Worm (Caenorhabditis elegans): Measurements from ENCODE around the gene T22C8.1.

Gene T22C8.1

DNA sequence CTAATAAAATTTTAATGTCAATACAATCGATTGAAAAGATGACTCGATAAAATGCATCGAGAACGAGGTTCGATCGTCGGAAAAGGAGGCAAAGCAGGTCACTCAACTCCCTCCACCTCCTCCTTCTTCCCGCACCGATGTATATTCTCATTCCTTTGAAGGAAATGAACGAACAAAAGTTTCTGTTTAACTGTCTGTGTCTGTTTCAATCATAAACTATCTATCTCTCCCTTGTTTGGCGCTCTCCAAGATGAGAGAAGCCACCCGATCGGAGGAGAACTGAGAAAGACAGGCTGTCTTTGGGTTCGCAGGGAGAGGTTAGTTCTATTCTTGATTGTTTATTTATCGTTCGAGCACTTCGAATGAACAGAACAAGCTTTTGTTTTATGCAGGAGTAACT, 28.6 kb downstream of the T22C8.1 start, which contains the start of gene D2085.7:
Gene D2085.7, plus strand, starts transcription at position 251 of the 400 bp plus-strand sequence.
- no peak for TF ChIP-seq nhr-42 (GFP tag; IDR thresholded peaks at IDR 0.05)
- no peak for TF ChIP-seq lin-13 (GFP tag; optimal IDR thresholded peaks at IDR 0.05)
- TF ChIP-seq unc-130 (GFP tag; optimal IDR thresholded peaks at IDR 0.05) = no peak
- TF ChIP-seq daf-16 (GFP tag; optimal IDR thresholded peaks at IDR 0.05) = no peak
- TF ChIP-seq daf-16 (tag; optimal IDR thresholded peaks at IDR 0.05) = peak; percentile 19
- TF ChIP-seq dve-1 (tag; optimal IDR thresholded peaks at IDR 0.05; ENCODE audit: insufficient read depth) = peak; percentile 9
- TF ChIP-seq hlh-11 (tag; optimal IDR thresholded peaks at IDR 0.05) = peak; percentile 14
- TF ChIP-seq ctbp-1 (GFP tag; IDR thresholded peaks at IDR 0.05) = no peak
- TF ChIP-seq dmd-9 (GFP tag; IDR thresholded peaks at IDR 0.05) = no peak
- peak; percentile 10 for TF ChIP-seq mes-2 (tag; optimal IDR thresholded peaks at IDR 0.05; ENCODE audit: poor library complexity, severe bottlenecking)
- peak; percentile 3 for TF ChIP-seq nhr-28 (tag; optimal IDR thresholded peaks at IDR 0.05)

DNA sequence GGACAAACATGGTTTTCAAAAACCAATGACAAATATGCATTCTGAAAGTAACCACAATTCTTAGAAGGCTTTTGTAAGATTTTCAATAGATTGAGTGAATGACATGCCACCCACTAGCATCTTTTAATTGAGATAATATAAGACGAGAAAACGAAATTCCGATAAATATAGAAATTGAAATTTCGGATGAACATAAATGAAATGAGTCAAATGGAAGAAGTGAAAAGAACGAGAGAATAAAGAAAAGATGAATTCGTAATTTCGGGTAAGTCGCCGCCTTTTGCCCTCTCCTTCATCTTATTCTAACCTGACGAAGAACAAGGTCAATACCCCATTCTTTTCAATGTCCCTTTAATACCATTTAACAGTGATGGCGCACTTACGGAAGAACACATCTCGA, 29.8 kb downstream of the T22C8.1 start:
- TF ChIP-seq zip-2 (tag; optimal IDR thresholded peaks at IDR 0.05) = no peak
- TF ChIP-seq zag-1 (tag; optimal IDR thresholded peaks at IDR 0.05) = no peak
- TF ChIP-seq daf-12 (tag; optimal IDR thresholded peaks at IDR 0.05) = no peak
- no peak for TF ChIP-seq aly-2 (tag; optimal IDR thresholded peaks at IDR 0.05)
- TF ChIP-seq ceh-28 (tag; optimal IDR thresholded peaks at IDR 0.05) = no peak
- no peak for TF ChIP-seq nhr-111 (GFP tag; optimal IDR thresholded peaks at IDR 0.05)
- no peak for TF ChIP-seq nhr-42 (GFP tag; IDR thresholded peaks at IDR 0.05)
- no peak for TF ChIP-seq tra-1 (GFP tag; IDR thresholded peaks at IDR 0.05)
- no peak for TF ChIP-seq ctbp-1 (GFP tag; IDR thresholded peaks at IDR 0.05)
- TF ChIP-seq snpc-4 (tag; optimal IDR thresholded peaks at IDR 0.05) = no peak
- TF ChIP-seq ztf-7 (tag; optimal IDR thresholded peaks at IDR 0.05) = no peak
- TF ChIP-seq zip-11 (GFP tag; IDR thresholded peaks at IDR 0.05) = no peak
- no peak for TF ChIP-seq sdz-12 (GFP tag; optimal IDR thresholded peaks at IDR 0.05)
- no peak for TF ChIP-seq nhr-102 (tag; optimal IDR thresholded peaks at IDR 0.05)

DNA sequence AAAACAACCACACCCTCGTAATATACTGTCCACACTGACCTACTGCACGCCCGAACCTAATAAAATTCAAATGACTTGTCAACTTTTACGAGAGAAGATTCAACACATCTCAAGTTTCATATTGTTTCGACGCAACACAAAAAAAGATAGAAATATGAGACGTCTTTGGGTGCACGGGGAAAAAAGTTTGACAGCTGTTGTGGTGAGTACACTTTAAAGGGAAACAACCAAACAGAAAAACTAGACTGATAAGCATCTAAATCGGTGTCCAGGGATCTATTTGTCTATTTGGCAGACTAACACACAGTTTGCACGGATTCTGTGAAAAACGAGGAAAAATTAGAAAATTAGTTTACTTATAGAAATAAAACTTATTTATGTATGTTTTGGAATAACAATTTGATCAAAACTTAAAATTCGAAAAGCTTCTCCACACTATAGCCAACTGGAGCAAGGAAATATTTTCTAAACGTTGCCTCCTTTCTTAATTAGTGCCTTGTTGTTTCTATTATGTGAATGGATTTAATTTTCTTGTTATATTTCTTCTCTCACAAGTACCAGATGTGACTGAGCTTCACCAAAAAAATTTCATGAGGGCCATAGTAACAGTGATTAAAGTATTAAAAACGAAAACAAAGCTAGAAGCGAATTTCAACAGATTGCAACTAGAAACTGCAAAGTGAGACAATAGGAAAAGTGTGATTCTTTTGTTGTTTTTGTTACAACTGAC, 31.2 kb downstream of the T22C8.1 start:
- TF ChIP-seq gei-8 (GFP tag; optimal IDR thresholded peaks at IDR 0.05) (no peak), aha-1 (tag) (peak; percentile 50)

DNA sequence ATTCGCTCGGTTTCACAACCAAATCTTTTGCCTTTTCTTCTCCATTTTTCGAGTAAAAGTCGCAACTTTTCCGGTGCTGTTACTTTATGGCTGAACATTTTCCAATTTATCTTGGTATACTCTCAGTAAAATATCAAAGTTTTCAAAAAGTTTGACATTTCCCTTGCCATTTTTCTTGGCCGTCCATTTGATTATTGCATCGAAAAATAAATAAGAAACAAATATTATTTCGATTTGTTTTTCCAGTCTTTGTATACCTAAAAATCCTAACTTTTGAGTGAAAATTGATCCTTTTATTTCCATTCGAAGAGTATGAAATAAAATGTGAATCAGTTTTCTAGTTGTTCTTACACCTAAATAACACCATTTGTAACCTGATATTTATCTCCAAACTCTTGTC, 33.9 kb downstream of the T22C8.1 start:
- no peak for TF ChIP-seq aly-2 (tag; optimal IDR thresholded peaks at IDR 0.05)
- no peak for TF ChIP-seq ztf-11 (tag; optimal IDR thresholded peaks at IDR 0.05)
- TF ChIP-seq attf-4 (tag; optimal IDR thresholded peaks at IDR 0.05) = no peak
- TF ChIP-seq nhr-237 (tag; optimal IDR thresholded peaks at IDR 0.05) = no peak
- peak; percentile 94 for TF ChIP-seq aha-1 (tag)
- TF ChIP-seq lin-13 (GFP tag; optimal IDR thresholded peaks at IDR 0.05) = no peak
- no peak for TF ChIP-seq ceh-62 (tag; optimal IDR thresholded peaks at IDR 0.05)
- no peak for TF ChIP-seq Y75B8A.6 (GFP tag; IDR thresholded peaks at IDR 0.05)

DNA sequence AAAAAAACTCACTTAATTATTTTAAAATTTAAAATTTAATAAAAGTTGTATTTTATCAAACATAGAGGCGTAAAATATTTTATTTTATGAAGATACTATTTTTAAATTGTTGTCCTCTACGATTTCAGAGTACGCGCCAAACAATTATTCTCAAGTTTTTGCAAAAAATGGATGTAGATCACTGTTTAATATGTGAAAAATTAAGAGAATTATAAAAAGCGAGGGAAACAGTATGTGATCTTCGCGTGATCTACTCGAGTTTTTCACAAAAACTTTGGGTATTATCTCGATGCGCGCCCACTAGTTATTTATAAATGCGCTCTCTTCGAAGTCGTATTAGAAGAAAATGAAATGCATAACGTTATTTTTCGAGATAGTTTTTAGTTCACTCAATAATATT, 36.3 kb downstream of the T22C8.1 start:
- TF ChIP-seq arid-1 (GFP tag; conservative IDR thresholded peaks at IDR 0.05) = no peak
- no peak for TF ChIP-seq set-16 (GFP tag; IDR thresholded peaks at IDR 0.05)
- no peak for TF ChIP-seq dmd-6 (GFP tag; IDR thresholded peaks at IDR 0.05)
- no peak for TF ChIP-seq ctbp-1 (GFP tag; IDR thresholded peaks at IDR 0.05)
- no peak for TF ChIP-seq snpc-4 (tag; optimal IDR thresholded peaks at IDR 0.05)
- no peak for TF ChIP-seq madf-5 (GFP tag; IDR thresholded peaks at IDR 0.05)
- TF ChIP-seq rbr-2 (tag; optimal IDR thresholded peaks at IDR 0.05) = no peak
- TF ChIP-seq ztf-11 (tag; optimal IDR thresholded peaks at IDR 0.05) = no peak
- TF ChIP-seq tra-1 (GFP tag; IDR thresholded peaks at IDR 0.05) = no peak
- no peak for TF ChIP-seq mes-2 (tag; optimal IDR thresholded peaks at IDR 0.05; ENCODE audit: poor library complexity, severe bottlenecking)

All from whole organism, L4 larva.